Worm (Caenorhabditis elegans): ENCODE data around the gene osta-1.

DNA sequence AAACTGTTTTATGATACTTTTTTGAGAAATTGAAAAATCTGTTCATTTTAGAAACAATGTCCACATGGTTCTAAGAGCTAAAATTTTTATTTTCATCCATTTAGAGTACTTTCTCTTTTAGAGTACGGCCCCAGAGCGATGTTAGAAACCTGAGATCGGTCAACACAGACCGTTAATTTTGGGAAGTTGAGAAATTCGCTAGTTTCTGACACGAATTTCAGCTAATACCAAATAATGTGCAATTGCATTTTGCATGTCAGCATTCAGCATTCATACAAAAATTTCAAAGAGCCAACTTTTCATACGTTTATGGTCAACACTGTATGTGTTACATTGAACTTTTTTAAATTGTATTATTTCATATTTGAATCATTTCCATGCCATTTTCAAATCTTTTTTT, 1.7 kb upstream of the osta-1 start:
- TF ChIP-seq elt-1 (tag; optimal IDR thresholded peaks at IDR 0.05; ENCODE audit: borderline replicate concordance, insufficient read depth) = no peak
- no peak for TF ChIP-seq unc-39 (tag; optimal IDR thresholded peaks at IDR 0.05)
- TF ChIP-seq mep-1 (tag; optimal IDR thresholded peaks at IDR 0.05) = no peak
- no peak for TF ChIP-seq snpc-4 (tag; optimal IDR thresholded peaks at IDR 0.05)
- no peak for TF ChIP-seq lsy-2 (tag; optimal IDR thresholded peaks at IDR 0.05)

Data from whole organism, mixed stage, embryonic.